Fruit fly (Drosophila melanogaster) whole organism, embryonic: ENCODE measurements around the gene Tre1.

ENCODE experiments used
- Atf6 ChIP-seq: fragments of 200-800 bp; sonication (Bioruptor generic); IDR thresholded peaks from 2 replicates; pipeline ENCODE4 v1.3.6; 2022; ENCODE audit warnings: missing biosample characterization, missing genetic modification characterization
- Bgb ChIP-seq: fragments of 200-800 bp; sonication (Bioruptor generic); IDR thresholded peaks from 2 replicates; pipeline ENCODE4 v1.3.6; 2022; ENCODE audit warnings: missing biosample characterization, missing genetic modification characterization; ENCODE audit not compliant: partially characterized antibody
- CG10321 ChIP-seq: fragments of 200-800 bp; sonication (Bioruptor generic); IDR thresholded peaks from 2 replicates; pipeline ENCODE4 v1.3.6; 2022; ENCODE audit warnings: missing biosample characterization, missing genetic modification characterization
- CG10366 ChIP-seq: fragments of 200-800 bp; sonication (Bioruptor generic); IDR thresholded peaks from 2 replicates; pipeline ENCODE4 v1.3.6; 2022; ENCODE audit warnings: missing biosample characterization, missing genetic modification characterization
- CG11085 ChIP-seq: fragments of 200-800 bp; sonication (Bioruptor generic); IDR thresholded peaks from 2 replicates; pipeline ENCODE4 v1.3.6; 2022; ENCODE audit warnings: missing biosample characterization, missing genetic modification characterization
- CG12391 ChIP-seq: fragments of 200-800 bp; sonication (Bioruptor generic); optimal IDR thresholded peaks from 3 replicates; lab custom pipeline; 2018; ENCODE audit warnings: missing biosample characterization, mild to moderate bottlenecking, missing genetic modification characterization, moderate library complexity
- CG12769 ChIP-seq: fragments of 200-800 bp; sonication (Bioruptor generic); optimal IDR thresholded peaks from 2 replicates; lab custom pipeline; 2019; ENCODE audit warnings: missing biosample characterization, mild to moderate bottlenecking, missing genetic modification characterization, moderate library complexity
- CG13123 ChIP-seq: fragments of 200-800 bp; sonication (Bioruptor generic); optimal IDR thresholded peaks from 2 replicates; lab custom pipeline; 2016; ENCODE audit warnings: missing biosample characterization, missing genetic modification characterization
- CG15073 ChIP-seq: fragments of 200-800 bp; sonication (Bioruptor generic); optimal IDR thresholded peaks from 2 replicates; lab custom pipeline; 2016; ENCODE audit warnings: missing biosample characterization, missing genetic modification characterization
- CG15601 ChIP-seq: fragments of 200-800 bp; sonication (Bioruptor generic); optimal IDR thresholded peaks from 3 replicates; lab custom pipeline; 2019; ENCODE audit warnings: missing biosample characterization, mild to moderate bottlenecking, missing genetic modification characterization, moderate library complexity
- CG1602 ChIP-seq: fragments of 200-800 bp; sonication (Bioruptor generic); optimal IDR thresholded peaks from 3 replicates; lab custom pipeline; 2016; ENCODE audit warnings: missing biosample characterization, missing genetic modification characterization
- CG17359 ChIP-seq: fragments of 200-800 bp; sonication (Bioruptor generic); optimal IDR thresholded peaks from 3 replicates; lab custom pipeline; 2018; ENCODE audit warnings: missing biosample characterization, mild to moderate bottlenecking, missing genetic modification characterization, moderate library complexity
- CG17568 ChIP-seq: fragments of 200-800 bp; sonication (Bioruptor generic); optimal IDR thresholded peaks from 2 replicates; lab custom pipeline; 2018; ENCODE audit warnings: missing biosample characterization, mild to moderate bottlenecking, missing genetic modification characterization, moderate library complexity
- CG1832 ChIP-seq: fragments of 200-800 bp; sonication (Bioruptor generic); optimal IDR thresholded peaks from 2 replicates; lab custom pipeline; 2017; ENCODE audit warnings: missing biosample characterization, mild to moderate bottlenecking, missing genetic modification characterization, inconsistent platforms
- CG4282 ChIP-seq: fragments of 200-800 bp; sonication (Bioruptor generic); optimal IDR thresholded peaks from 2 replicates; lab custom pipeline; 2016; ENCODE audit warnings: missing biosample characterization, missing genetic modification characterization
- CG4424 ChIP-seq: fragments of 200-800 bp; sonication (Bioruptor generic); optimal IDR thresholded peaks from 3 replicates; lab custom pipeline; 2016; ENCODE audit warnings: missing biosample characterization, missing genetic modification characterization
- CG6813 ChIP-seq: fragments of 200-800 bp; sonication (Bioruptor generic); optimal IDR thresholded peaks from 2 replicates; lab custom pipeline; 2017; ENCODE audit warnings: missing biosample characterization, missing genetic modification characterization, mild to moderate bottlenecking, moderate library complexity, missing genetic modification reagents
- CG8765 ChIP-seq: fragments of 200-800 bp; sonication (Bioruptor generic); IDR thresholded peaks from 2 replicates; pipeline ENCODE4 v1.3.6; 2022; ENCODE audit warnings: missing biosample characterization, missing genetic modification characterization
- CG9215 ChIP-seq: fragments of 200-800 bp; sonication (Bioruptor generic); IDR thresholded peaks from 2 replicates; pipeline ENCODE4 v1.3.6; 2022; ENCODE audit warnings: missing biosample characterization, missing genetic modification characterization
- Chrac-16 ChIP-seq: fragments of 200-800 bp; sonication (Bioruptor generic); optimal IDR thresholded peaks from 3 replicates; lab custom pipeline; 2016; ENCODE audit warnings: missing biosample characterization, missing genetic modification characterization
- CkIIα-i1 ChIP-seq: fragments of 200-800 bp; sonication (Bioruptor generic); IDR thresholded peaks from 2 replicates; pipeline ENCODE4 v1.3.6; 2022; ENCODE audit warnings: missing biosample characterization, missing genetic modification characterization
- Dbx ChIP-seq: fragments of 200-800 bp; sonication (Bioruptor generic); IDR thresholded peaks from 3 replicates; pipeline ENCODE4 v1.3.6; 2022; ENCODE audit warnings: missing biosample characterization, missing genetic modification characterization
- Doc2 ChIP-seq: fragments of 200-800 bp; sonication (Bioruptor generic); IDR thresholded peaks from 2 replicates; pipeline ENCODE4 v1.3.6; 2022; ENCODE audit warnings: missing biosample characterization, missing genetic modification characterization
- H15 ChIP-seq: fragments of 200-800 bp; sonication (Bioruptor generic); IDR thresholded peaks from 3 replicates; pipeline ENCODE4 v1.3.6; 2022; ENCODE audit warnings: missing biosample characterization, missing genetic modification characterization
- HLH54F ChIP-seq: fragments of 200-800 bp; sonication (Bioruptor generic); optimal IDR thresholded peaks from 3 replicates; lab custom pipeline; 2016; ENCODE audit warnings: missing biosample characterization, missing genetic modification characterization
- Jarid2 ChIP-seq: fragments of 200-800 bp; sonication (Bioruptor generic); optimal IDR thresholded peaks from 3 replicates; lab custom pipeline; 2017; ENCODE audit warnings: mild to moderate bottlenecking, missing biosample characterization, missing genetic modification reagents, missing genetic modification characterization
- Lhr ChIP-seq: fragments of 200-800 bp; sonication (Bioruptor generic); optimal IDR thresholded peaks from 3 replicates; lab custom pipeline; 2017; ENCODE audit warnings: mild to moderate bottlenecking, missing biosample characterization, missing genetic modification reagents, missing genetic modification characterization
- MBD-R2 ChIP-seq: fragments of 200-800 bp; sonication (Bioruptor generic); IDR thresholded peaks from 2 replicates; pipeline ENCODE4 v1.3.6; 2022; ENCODE audit warnings: missing biosample characterization, missing genetic modification characterization
- Med ChIP-seq: fragments of 200-800 bp; sonication (Bioruptor generic); peaks from one replicate; lab custom pipeline; 2016; ENCODE audit warnings: missing biosample characterization, missing genetic modification characterization, mild to moderate bottlenecking, inconsistent platforms, moderate library complexity
- Pdp1 ChIP-seq, 2 experiments: fragments of 200-800 bp; sonication (Bioruptor generic); optimal IDR thresholded peaks; 3 replicates each; lab custom pipeline; 2016; ENCODE audit warnings: missing biosample characterization in 2 of 2, missing genetic modification characterization in 2 of 2, mild to moderate bottlenecking in 1 of 2, moderate library complexity in 1 of 2
- Ptx1 ChIP-seq: fragments of 200-800 bp; sonication (Bioruptor generic); IDR thresholded peaks from 2 replicates; pipeline ENCODE4 v1.3.6; 2022; ENCODE audit warnings: missing biosample characterization, missing genetic modification characterization
- ac ChIP-seq: fragments of 200-800 bp; sonication (Bioruptor generic); optimal IDR thresholded peaks from 3 replicates; lab custom pipeline; 2017; ENCODE audit warnings: missing biosample characterization, mild to moderate bottlenecking, missing genetic modification characterization
- cas ChIP-seq: fragments of 200-800 bp; sonication (Bioruptor generic); IDR thresholded peaks from 2 replicates; pipeline ENCODE4 v1.3.6; 2022; ENCODE audit warnings: missing biosample characterization, missing genetic modification characterization
- chinmo ChIP-seq: fragments of 200-800 bp; sonication (Bioruptor generic); IDR thresholded peaks from 4 replicates; pipeline ENCODE4 v1.3.6; 2022; ENCODE audit warnings: missing biosample characterization, missing genetic modification characterization; ENCODE audit not compliant: partially characterized antibody
- dm ChIP-seq: fragments of 200-800 bp; sonication (Bioruptor generic); optimal IDR thresholded peaks from 3 replicates; lab custom pipeline; 2016; ENCODE audit warnings: missing biosample characterization, missing genetic modification characterization
- grn ChIP-seq: fragments of 200-800 bp; sonication (Bioruptor generic); optimal IDR thresholded peaks from 3 replicates; lab custom pipeline; 2017; ENCODE audit warnings: missing biosample characterization, missing genetic modification characterization
- ind ChIP-seq: fragments of 200-800 bp; sonication (Bioruptor generic); optimal IDR thresholded peaks from 3 replicates; lab custom pipeline; 2016; ENCODE audit warnings: missing biosample characterization, missing genetic modification characterization
- knrl ChIP-seq: fragments of 200-800 bp; sonication (Bioruptor generic); IDR thresholded peaks from 3 replicates; pipeline ENCODE4 v1.3.6; 2022; ENCODE audit warnings: missing biosample characterization, missing genetic modification characterization; ENCODE audit not compliant: partially characterized antibody
- mam ChIP-seq: fragments of 200-800 bp; sonication (Bioruptor generic); optimal IDR thresholded peaks from 3 replicates; lab custom pipeline; 2016; ENCODE audit warnings: missing biosample characterization, missing genetic modification characterization
- nmo ChIP-seq: fragments of 200-800 bp; sonication (Bioruptor generic); optimal IDR thresholded peaks from 2 replicates; lab custom pipeline; 2018; ENCODE audit warnings: missing biosample characterization, mild to moderate bottlenecking, missing genetic modification characterization, moderate library complexity
- p53 ChIP-seq: fragments of 200-800 bp; sonication (Bioruptor generic); optimal IDR thresholded peaks from 2 replicates; lab custom pipeline; 2016; ENCODE audit warnings: missing biosample characterization, missing genetic modification characterization
- pan ChIP-seq, 4 experiments: fragments of >200 bp in 3 of 4; fragments of 200-800 bp in 1 of 4; sonication (Bioruptor generic) in 1 of 4; optimal IDR thresholded peaks in 3 of 4; IDR thresholded peaks in 1 of 4; 2 replicates each; pipeline versions ENCODE4 v1.3.6 to Lab custom; 2017 to 2022; ENCODE audit warnings: missing biosample characterization in 2 of 4, missing genetic modification characterization in 2 of 4, mixed read lengths in 1 of 4
- psq ChIP-seq: fragments of 200-800 bp; sonication (Bioruptor generic); optimal IDR thresholded peaks from 2 replicates; lab custom pipeline; 2017; ENCODE audit warnings: missing biosample characterization, missing genetic modification characterization
- ranshi ChIP-seq: fragments of 200-800 bp; sonication (Bioruptor generic); IDR thresholded peaks from 2 replicates; pipeline ENCODE4 v1.3.6; 2022; ENCODE audit warnings: missing biosample characterization, missing genetic modification characterization
- rib ChIP-seq: fragments of 200-800 bp; sonication (Bioruptor generic); IDR thresholded peaks from 2 replicates; pipeline ENCODE4 v1.3.6; 2022; ENCODE audit warnings: missing biosample characterization, missing genetic modification characterization
- run ChIP-seq: fragments of 200-800 bp; sonication (Bioruptor generic); optimal IDR thresholded peaks from 3 replicates; lab custom pipeline; 2018; ENCODE audit warnings: missing biosample characterization, mild to moderate bottlenecking, missing genetic modification characterization
- sima ChIP-seq: fragments of 200-800 bp; sonication (Bioruptor generic); optimal IDR thresholded peaks from 2 replicates; lab custom pipeline; 2016; ENCODE audit warnings: missing biosample characterization, missing genetic modification characterization
- slou ChIP-seq: fragments of 200-800 bp; sonication (Bioruptor generic); optimal IDR thresholded peaks from 3 replicates; lab custom pipeline; 2016; ENCODE audit warnings: missing biosample characterization, missing genetic modification characterization
- stwl ChIP-seq: fragments of 200-800 bp; sonication (Bioruptor generic); optimal IDR thresholded peaks from 3 replicates; lab custom pipeline; 2018; ENCODE audit warnings: missing biosample characterization, mild to moderate bottlenecking, missing genetic modification characterization, moderate library complexity
- unc-4 ChIP-seq: fragments of 200-800 bp; sonication (Bioruptor generic); IDR thresholded peaks from 2 replicates; pipeline ENCODE4 v1.3.6; 2022; ENCODE audit warnings: missing biosample characterization, missing genetic modification characterization; ENCODE audit not compliant: partially characterized antibody
- zen2 ChIP-seq: fragments of 200-800 bp; sonication (Bioruptor generic); IDR thresholded peaks from 3 replicates; pipeline ENCODE4 v1.3.6; 2022; ENCODE audit warnings: missing biosample characterization, missing genetic modification characterization; ENCODE audit not compliant: partially characterized antibody

Gene Tre1

dm6 chrX:5638588-5638987, 41.2 kb downstream of the Tre1 start (continued):
- TF ChIP-seq stwl (tag; lab: Kevin White, UChicago), result no peak
- peak; percentile 50 for TF ChIP-seq mam (GFP tag; lab: Kevin White, UChicago)
- TF ChIP-seq pan (optimal IDR thresholded peaks at IDR 0.05; lab: Kevin White, UChicago), result no peak
- TF ChIP-seq pan (GFP tag; optimal IDR thresholded peaks at IDR 0.05 in 1 of 2, IDR thresholded peaks at IDR 0.05 in 1 of 2), result peak in 1 of 2 experiments; percentile 69
- no peak for TF ChIP-seq CG12769 (tag; lab: Kevin White, UChicago)
- peak; percentile 63 for TF ChIP-seq Ptx1 (GFP tag; lab: Robert Waterston, UW)
- TF ChIP-seq Atf6 (GFP tag; lab: Robert Waterston, UW), result peak; percentile 75
- TF ChIP-seq CG15601 (tag; lab: Kevin White, UChicago), result no peak
- no peak for TF ChIP-seq cas (GFP tag; lab: Robert Waterston, UW)
- peak; percentile 27 for TF ChIP-seq CG4424 (GFP tag; lab: Kevin White, UChicago)
- peak; percentile 31 for TF ChIP-seq psq
- TF ChIP-seq Lhr, result no peak
- TF ChIP-seq Dbx (GFP tag; lab: Robert Waterston, UW), result peak; percentile 80
- TF ChIP-seq CG17568 (GFP tag; lab: Kevin White, UChicago), result no peak
- no peak for TF ChIP-seq Doc2
- peak; percentile 50 for TF ChIP-seq ind (GFP tag; lab: Kevin White, UChicago)
- TF ChIP-seq CG4282, result no peak
- TF ChIP-seq CG12391 (tag; lab: Kevin White, UChicago), result peak; percentile 62
- TF ChIP-seq HLH54F, result peak; percentile 23
- peak; percentile 69 for TF ChIP-seq CG17359
- TF ChIP-seq rib (GFP tag; lab: Robert Waterston, UW), result peak; percentile 61; the same call in 1 of the 2 replicates
- TF ChIP-seq Chrac-16 (GFP tag; lab: Kevin White, UChicago), result no peak
- TF ChIP-seq CG1602 (GFP tag; lab: Kevin White, UChicago), result peak; percentile 30
- no peak for TF ChIP-seq Bgb (GFP tag; lab: Robert Waterston, UW)
- peak; percentile 22; the same call in 1 of the 3 replicates for TF ChIP-seq H15
- no peak for TF ChIP-seq zen2
- no peak for TF ChIP-seq CkIIα-i1 (GFP tag; lab: Robert Waterston, UW)
- peak; percentile 40 for TF ChIP-seq CG6813 (GFP tag; lab: Kevin White, UChicago)
- TF ChIP-seq knrl (GFP tag; lab: Robert Waterston, UW), result no peak
- TF ChIP-seq Jarid2 (GFP tag; lab: Kevin White, UChicago), result no peak
- no peak for TF ChIP-seq CG13123

- TF ChIP-seq ac (GFP tag; lab: Kevin White, UChicago) (no peak), CG15073 (GFP tag; lab: Kevin White, UChicago) (no peak), Pdp1 (GFP tag; optimal IDR thresholded peaks at IDR 0.05; lab: Kevin White, UChicago) (no peak), CG9215 (GFP tag; lab: Robert Waterston, UW) (no peak), run (tag; lab: Kevin White, UChicago) (no peak), Med (GFP tag; lab: Kevin White, UChicago) (peak; percentile 47), CG4282 (no peak), p53 (no peak), CG11085 (GFP tag; lab: Robert Waterston, UW) (no peak), slou (GFP tag; lab: Kevin White, UChicago) (no peak), chinmo (0 out of 4 replicates have a peak, but pooled peaks have one; percentile 20), CG8765 (GFP tag; lab: Robert Waterston, UW) (no peak), nmo (GFP tag; lab: Kevin White, UChicago) (no peak), CG1832 (peak; percentile 90), unc-4 (GFP tag; lab: Robert Waterston, UW) (no peak), dm (GFP tag; lab: Kevin White, UChicago) (no peak), CG10366 (no peak), CkIIα-i1 (GFP tag; lab: Robert Waterston, UW) (no peak), CG10321 (GFP tag; lab: Robert Waterston, UW) (peak; percentile 63; the same call in 1 of the 2 replicates), ranshi (no peak), sima (GFP tag; lab: Kevin White, UChicago) (no peak), MBD-R2 (no peak), grn (GFP tag; lab: Kevin White, UChicago) (no peak)
These were observed 42.2 kb downstream of the Tre1 start for dm6 chrX:5637543-5637942.
